Worm (Caenorhabditis elegans): ENCODE measurements around the gene F44A6.4.

- TF ChIP-seq ceh-36 (tag; optimal IDR thresholded peaks at IDR 0.05), result no peak
- TF ChIP-seq tra-4 (tag; optimal IDR thresholded peaks at IDR 0.05), result no peak
- TF ChIP-seq ama-1 (optimal IDR thresholded peaks at IDR 0.05), result no peak
- no peak for TF ChIP-seq flt-1 (GFP tag; IDR thresholded peaks at IDR 0.05)
- TF ChIP-seq sea-1 (GFP tag; conservative IDR thresholded peaks at IDR 0.05), result no peak
- no peak for TF ChIP-seq tbx-37 (GFP tag; conservative IDR thresholded peaks at IDR 0.05)
- no peak for TF ChIP-seq hnd-1 (tag; optimal IDR thresholded peaks at IDR 0.05)
- no peak for TF ChIP-seq tbx-11 (GFP tag; IDR thresholded peaks at IDR 0.05)
- no peak for TF ChIP-seq ceh-13 (GFP tag; optimal IDR thresholded peaks at IDR 0.05)
- TF ChIP-seq aly-1 (tag; optimal IDR thresholded peaks at IDR 0.05), result no peak
These were observed 1.6 kb upstream of the F44A6.4 start for ce11 chrX:10216857-10217256.

Measured in whole organism, early embryonic.